Worm (Caenorhabditis elegans) whole organism, early embryonic: ENCODE measurements around the gene T24B8.3.

Experiments
- B0310.2 ChIP-seq: sonication (generic microtip); optimal IDR thresholded peaks from 2 replicates; lab custom pipeline; 2016; ENCODE audit warnings: mild to moderate bottlenecking, missing genetic modification characterization, missing compliant biosample characterization
- F13C5.2 ChIP-seq: sonication (generic microtip); optimal IDR thresholded peaks from 2 replicates; lab custom pipeline; 2017; ENCODE audit warnings: mild to moderate bottlenecking, missing genetic modification characterization, inconsistent platforms, missing compliant biosample characterization
- aly-1 ChIP-seq: sonication (generic microtip); optimal IDR thresholded peaks from 2 replicates; lab custom pipeline; 2016; ENCODE audit warnings: missing genetic modification characterization, missing compliant biosample characterization
- ama-1 ChIP-seq: fragments of 150-350 bp; optimal IDR thresholded peaks from 2 replicates; lab custom pipeline; 2014
- ceh-13 ChIP-seq: fragments of 200-800 bp; sonication (Bioruptor generic); optimal IDR thresholded peaks from 2 replicates; lab custom pipeline; 2018; ENCODE audit warnings: mild to moderate bottlenecking, missing genetic modification characterization, missing compliant biosample characterization
- ceh-36 ChIP-seq: sonication (generic microtip); optimal IDR thresholded peaks from 2 replicates; lab custom pipeline; 2016; ENCODE audit warnings: missing genetic modification characterization, inconsistent platforms, missing compliant biosample characterization
- ets-7 ChIP-seq: sonication (generic microtip); optimal IDR thresholded peaks from 2 replicates; lab custom pipeline; 2016; ENCODE audit warnings: missing genotype, missing genetic modification characterization, missing compliant biosample characterization
- flt-1 ChIP-seq: fragments of 200-800 bp; sonication (Bioruptor generic); IDR thresholded peaks from 2 replicates; pipeline ENCODE4 v1.3.6; 2022; ENCODE audit warnings: missing genetic modification characterization, missing compliant biosample characterization
- hmbx-1 ChIP-seq: sonication (generic microtip); optimal IDR thresholded peaks from 2 replicates; lab custom pipeline; 2016; ENCODE audit warnings: mild to moderate bottlenecking, missing genetic modification characterization, missing compliant biosample characterization
- hmg-4 ChIP-seq: fragments of 200-800 bp; sonication (Bioruptor generic); optimal IDR thresholded peaks from 2 replicates; lab custom pipeline; 2018; ENCODE audit warnings: mild to moderate bottlenecking, missing genetic modification characterization, missing compliant biosample characterization
- hnd-1 ChIP-seq: sonication (generic microtip); optimal IDR thresholded peaks from 2 replicates; lab custom pipeline; 2016; ENCODE audit warnings: missing genetic modification characterization, missing compliant biosample characterization
- pes-1 ChIP-seq: fragments of 200-800 bp; sonication (Bioruptor generic); IDR thresholded peaks from 2 replicates; pipeline ENCODE4 v1.3.6; 2022; ENCODE audit warnings: missing genetic modification reagents, missing genetic modification characterization, missing compliant biosample characterization
- scrt-1 ChIP-seq: fragments of 200-800 bp; sonication (Bioruptor generic); IDR thresholded peaks from 2 replicates; pipeline ENCODE4 v1.3.6; 2022; ENCODE audit warnings: missing genetic modification characterization, missing compliant biosample characterization
- sea-1 ChIP-seq: fragments of 200-800 bp; sonication (Bioruptor generic); conservative IDR thresholded peaks from 2 replicates; pipeline ENCODE4 v1.3.6; 2022; ENCODE audit warnings: missing genetic modification characterization, missing compliant biosample characterization
- tbx-11 ChIP-seq: fragments of 200-800 bp; sonication (Bioruptor generic); IDR thresholded peaks from 2 replicates; pipeline ENCODE4 v1.3.6; 2022; ENCODE audit warnings: missing genetic modification characterization, missing compliant biosample characterization
- tbx-37 ChIP-seq: fragments of 200-800 bp; sonication (Bioruptor generic); conservative IDR thresholded peaks from 2 replicates; pipeline ENCODE4 v1.3.6; 2022; ENCODE audit warnings: missing genetic modification reagents, missing genetic modification characterization, missing compliant biosample characterization
- tra-4 ChIP-seq: sonication (generic microtip); optimal IDR thresholded peaks from 2 replicates; lab custom pipeline; 2017; ENCODE audit warnings: missing genetic modification characterization, missing compliant biosample characterization

Gene T24B8.3

ce11 chrII:9064437-9064836 is 3.5 kb upstream of the T24B8.3 start:
- no peak for TF ChIP-seq ama-1 (lab: Kevin White, UChicago)
- no peak for TF ChIP-seq tra-4 (tag; lab: Kevin White, UChicago)
- TF ChIP-seq aly-1 (tag; lab: Kevin White, UChicago), result no peak
- TF ChIP-seq F13C5.2 (tag; lab: Kevin White, UChicago), result no peak
- no peak for TF ChIP-seq hnd-1
- TF ChIP-seq tbx-11 (GFP tag; lab: Robert Waterston, UW), result no peak
- no peak for TF ChIP-seq B0310.2 (tag; lab: Kevin White, UChicago)
- no peak for TF ChIP-seq tbx-37 (GFP tag; lab: Robert Waterston, UW)
- TF ChIP-seq hmg-4, result no peak
- no peak for TF ChIP-seq flt-1 (GFP tag; lab: Robert Waterston, UW)
- no peak for TF ChIP-seq ceh-36
- TF ChIP-seq ceh-13 (GFP tag; lab: Kevin White, UChicago), result no peak
- no peak for TF ChIP-seq ets-7 (tag; lab: Kevin White, UChicago)
- TF ChIP-seq hmbx-1 (tag; lab: Kevin White, UChicago), result no peak
- no peak for TF ChIP-seq pes-1 (GFP tag; lab: Robert Waterston, UW)
- TF ChIP-seq sea-1 (GFP tag; lab: Robert Waterston, UW), result no peak
- no peak for TF ChIP-seq scrt-1 (GFP tag; lab: Robert Waterston, UW)

- TF ChIP-seq hmg-4, result no peak
- TF ChIP-seq pes-1 (GFP tag; lab: Robert Waterston, UW), result peak; percentile 46; the same call in 1 of the 2 replicates
These were observed 2.4 kb upstream of the T24B8.3 start for ce11 chrII:9063350-9063749.

- TF ChIP-seq hnd-1 (no peak), hmbx-1 (tag; lab: Kevin White, UChicago) (no peak), F13C5.2 (tag; lab: Kevin White, UChicago) (no peak), ama-1 (lab: Kevin White, UChicago) (no peak), sea-1 (GFP tag; lab: Robert Waterston, UW) (no peak), ets-7 (tag; lab: Kevin White, UChicago) (no peak)
These were observed 1.5 kb upstream of the T24B8.3 start for ce11 chrII:9062261-9062948.

ce11 chrII:9061557-9062183 is 733 bp upstream of the T24B8.3 start:
- TF ChIP-seq hmg-4 (peak; percentile 22), tra-4 (tag; lab: Kevin White, UChicago) (no peak)

- TF ChIP-seq ceh-36, result peak; percentile 56
- TF ChIP-seq hnd-1, result no peak
- no peak for TF ChIP-seq ceh-13 (GFP tag; lab: Kevin White, UChicago)
- peak; percentile 94 for TF ChIP-seq hmg-4
- TF ChIP-seq pes-1 (GFP tag; lab: Robert Waterston, UW), result peak; percentile 72
- no peak for TF ChIP-seq ets-7 (tag; lab: Kevin White, UChicago)
- TF ChIP-seq B0310.2 (tag; lab: Kevin White, UChicago), result peak; percentile 51
- TF ChIP-seq ama-1 (lab: Kevin White, UChicago), result peak; percentile 21
- 0 out of 2 replicates have a peak, but pooled peaks have one; percentile 34 for TF ChIP-seq scrt-1 (GFP tag; lab: Robert Waterston, UW)
- peak; percentile 85 for TF ChIP-seq aly-1 (tag; lab: Kevin White, UChicago)
- no peak for TF ChIP-seq hmbx-1 (tag; lab: Kevin White, UChicago)
- peak; percentile 19 for TF ChIP-seq tra-4 (tag; lab: Kevin White, UChicago)
- TF ChIP-seq F13C5.2 (tag; lab: Kevin White, UChicago), result peak; percentile 80
- TF ChIP-seq sea-1 (GFP tag; lab: Robert Waterston, UW), result peak; percentile 68
- TF ChIP-seq tbx-11 (GFP tag; lab: Robert Waterston, UW), result no peak
- TF ChIP-seq flt-1 (GFP tag; lab: Robert Waterston, UW), result no peak
- no peak for TF ChIP-seq tbx-37 (GFP tag; lab: Robert Waterston, UW)
These were observed 551 bp downstream of the T24B8.3 start for ce11 chrII:9060332-9060840.

- no peak for TF ChIP-seq ceh-13 (GFP tag; lab: Kevin White, UChicago)
- TF ChIP-seq flt-1 (GFP tag; lab: Robert Waterston, UW), result no peak
- peak; percentile 79 for TF ChIP-seq ama-1 (lab: Kevin White, UChicago)
- TF ChIP-seq tra-4 (tag; lab: Kevin White, UChicago), result no peak
These were observed 1.9 kb downstream of the T24B8.3 start for ce11 chrII:9059010-9059409.

ce11 chrII:9057035-9057668 is 3.8 kb downstream of the T24B8.3 start, which contains the start of gene rpl-32:
rpl-32 (minus strand) TSS chrII:9057085.
- TF ChIP-seq hmg-4 (peak; percentile 51), F13C5.2 (tag; lab: Kevin White, UChicago) (peak; percentile 65), B0310.2 (tag; lab: Kevin White, UChicago) (no peak)
